Worm (Caenorhabditis elegans) whole organism, late embryonic: ENCODE measurements around the gene C29E4.15.

Experiments used
- F13H6.1 ChIP-seq: sonication (generic microtip); optimal IDR thresholded peaks from 2 replicates; lab custom pipeline; 2016; ENCODE audit warnings: missing genetic modification characterization, missing compliant biosample characterization
- ceh-2 ChIP-seq: sonication (generic microtip); optimal IDR thresholded peaks from 2 replicates; lab custom pipeline; 2016; ENCODE audit warnings: missing genotype, missing genetic modification characterization, missing compliant biosample characterization
- fkh-10 ChIP-seq: fragments of 150-350 bp; optimal IDR thresholded peaks from 2 replicates; lab custom pipeline; 2014; ENCODE audit warnings: missing biosample characterization, missing genetic modification reagents, missing genetic modification characterization
- hlh-30 ChIP-seq: sonication (generic microtip); optimal IDR thresholded peaks from 2 replicates; lab custom pipeline; 2017; ENCODE audit warnings: antibody characterized with exemption, missing genetic modification characterization, missing compliant biosample characterization; ENCODE audit not compliant: insufficient read depth
- hlh-8 ChIP-seq: sonication (generic microtip); optimal IDR thresholded peaks from 2 replicates; lab custom pipeline; 2016; ENCODE audit warnings: missing genotype, missing genetic modification characterization, missing compliant biosample characterization
- nhr-11 ChIP-seq: fragments of 150-350 bp; optimal IDR thresholded peaks from 2 replicates; lab custom pipeline; 2014; ENCODE audit warnings: missing biosample characterization, missing genetic modification characterization
- sox-4 ChIP-seq: sonication (generic microtip); optimal IDR thresholded peaks from 2 replicates; lab custom pipeline; 2017; ENCODE audit warnings: mild to moderate bottlenecking, missing genetic modification characterization, inconsistent platforms, missing compliant biosample characterization
- unc-55 ChIP-seq: sonication (generic microtip); optimal IDR thresholded peaks from 2 replicates; lab custom pipeline; 2017; ENCODE audit warnings: missing biosample characterization, missing genetic modification reagents, missing genetic modification characterization

DNA sequence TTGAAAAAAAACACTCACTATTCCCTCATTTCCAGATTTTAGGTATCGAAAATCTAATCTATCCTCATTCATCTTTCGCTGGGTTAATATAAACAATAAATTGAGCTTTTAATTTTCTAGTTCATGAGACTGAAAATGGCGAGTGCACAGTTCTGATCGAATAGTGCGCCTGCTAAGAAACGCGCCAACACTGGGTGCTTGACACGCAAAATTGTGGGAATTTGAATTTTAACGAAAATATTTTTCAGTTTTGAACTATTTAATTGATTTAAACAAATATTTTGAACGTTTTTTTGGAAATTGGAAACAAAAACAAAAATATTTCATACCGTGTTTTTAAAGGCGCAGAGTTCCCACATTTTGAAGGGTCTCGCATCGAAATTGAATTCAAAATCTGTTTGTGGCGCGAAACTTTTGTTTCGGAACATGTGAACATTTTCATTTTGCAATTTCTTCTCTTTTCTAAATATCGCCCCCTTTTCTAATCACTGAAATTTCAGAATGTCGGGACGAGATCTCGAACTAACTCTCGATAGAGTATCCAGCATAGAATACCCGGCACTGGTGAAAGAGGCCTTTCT is 23.8 kb upstream of the C29E4.15 start, which contains the start of the genes C29E4.13 and npp-15:
- no peak for TF ChIP-seq ceh-2 (tag; lab: Kevin White, UChicago)
- TF ChIP-seq sox-4, result no peak
- no peak for TF ChIP-seq hlh-8 (tag; lab: Kevin White, UChicago)
- TF ChIP-seq fkh-10 (GFP tag; lab: Kevin White, UChicago), result no peak
- no peak for TF ChIP-seq nhr-11 (tag; lab: Kevin White, UChicago)
- TF ChIP-seq F13H6.1 (tag; lab: Kevin White, UChicago), result no peak
- TF ChIP-seq hlh-30 (tag; lab: Kevin White, UChicago), result no peak
- no peak for TF ChIP-seq unc-55 (GFP tag; lab: Kevin White, UChicago)
